Worm (Caenorhabditis elegans): Measurements from ENCODE around the gene C13G3.12.

ce11 chrV:11060239-11060984 lies 37.7 kb upstream of the C13G3.12 start, which contains the start of gene T04C12.11:
- no peak for TF ChIP-seq cog-1 (tag; optimal IDR thresholded peaks at IDR 0.05)
- TF ChIP-seq T22C8.4 (GFP tag; IDR thresholded peaks at IDR 0.05): no peak
- no peak for TF ChIP-seq ztf-29 (GFP tag; IDR thresholded peaks at IDR 0.05)
- no peak for TF ChIP-seq ztf-23 (GFP tag; IDR thresholded peaks at IDR 0.05)
- no peak for TF ChIP-seq ref-1 (GFP tag; conservative IDR thresholded peaks at IDR 0.05)

Data from whole organism, midembryonic.